Worm (Caenorhabditis elegans) whole organism, L3 larva: ENCODE results near the gene srw-13.

Experiments used
- R02D3.7 ChIP-seq: fragments of 150-350 bp; optimal IDR thresholded peaks from 2 replicates; lab custom pipeline; 2014; ENCODE audit warnings: missing biosample characterization, missing genetic modification characterization
- aly-2 ChIP-seq: fragments of 150-350 bp; optimal IDR thresholded peaks from 2 replicates; lab custom pipeline; 2014; ENCODE audit warnings: missing biosample characterization, missing genetic modification characterization
- ama-1 ChIP-seq: fragments of 150-350 bp; optimal IDR thresholded peaks from 2 replicates; lab custom pipeline; 2018
- ceh-16 ChIP-seq: sonication (generic microtip); optimal IDR thresholded peaks from 2 replicates; lab custom pipeline; 2017; ENCODE audit warnings: missing biosample characterization, missing genetic modification characterization
- ceh-28 ChIP-seq: fragments of 150-350 bp; optimal IDR thresholded peaks from 2 replicates; lab custom pipeline; 2014; ENCODE audit warnings: missing biosample characterization, missing genetic modification reagents, missing genetic modification characterization
- ceh-82 ChIP-seq: fragments of 150-350 bp; optimal IDR thresholded peaks from 2 replicates; lab custom pipeline; 2014; ENCODE audit warnings: missing biosample characterization, missing genetic modification characterization
- daf-12 ChIP-seq: fragments of 150-350 bp; optimal IDR thresholded peaks from 2 replicates; lab custom pipeline; 2014; ENCODE audit warnings: missing biosample characterization, missing genetic modification reagents, missing genetic modification characterization
- egl-27 ChIP-seq: sonication (generic microtip); optimal IDR thresholded peaks from 4 replicates; lab custom pipeline; 2017; ENCODE audit warnings: missing biosample characterization, missing genetic modification reagents, missing genetic modification characterization
- egl-5 ChIP-seq: fragments of 150-350 bp; optimal IDR thresholded peaks from 2 replicates; lab custom pipeline; 2017; ENCODE audit warnings: missing biosample characterization, missing genetic modification reagents, missing genetic modification characterization, inconsistent platforms
- elt-2 ChIP-seq: sonication (generic microtip); optimal IDR thresholded peaks from 2 replicates; lab custom pipeline; 2016; ENCODE audit warnings: missing genetic modification reagents, mild to moderate bottlenecking, missing genetic modification characterization, missing compliant biosample characterization
- elt-3 ChIP-seq, 3 experiments: fragments of 150-350 bp in 1 of 3; sonication (generic microtip) in 2 of 3; optimal IDR thresholded peaks; 2 replicates in 2 of 3; 4 replicates in 1 of 3; lab custom pipeline; 2014 to 2017; ENCODE audit warnings: missing biosample characterization in 3 of 3, missing genetic modification characterization in 3 of 3
- eor-1 ChIP-seq, 2 experiments: fragments of 150-350 bp; optimal IDR thresholded peaks; 2 replicates each; lab custom pipeline; 2014 to 2018; ENCODE audit warnings: missing biosample characterization in 2 of 2, missing genetic modification characterization in 2 of 2
- fkh-10 ChIP-seq: sonication (generic microtip); optimal IDR thresholded peaks from 2 replicates; lab custom pipeline; 2017; ENCODE audit warnings: missing biosample characterization, missing genetic modification reagents, missing genetic modification characterization
- fkh-2 ChIP-seq: fragments of 150-350 bp; optimal IDR thresholded peaks from 2 replicates; lab custom pipeline; 2014; ENCODE audit warnings: missing biosample characterization, missing genetic modification reagents, missing genetic modification characterization
- hmg-11 ChIP-seq: sonication (generic microtip); optimal IDR thresholded peaks from 2 replicates; lab custom pipeline; 2016; ENCODE audit warnings: missing genetic modification characterization, missing compliant biosample characterization
- jun-1 ChIP-seq: fragments of 150-350 bp; optimal IDR thresholded peaks from 2 replicates; lab custom pipeline; 2014; ENCODE audit warnings: missing biosample characterization, missing genetic modification reagents, missing genetic modification characterization
- lin-15B ChIP-seq: fragments of 150-350 bp; optimal IDR thresholded peaks from 2 replicates; lab custom pipeline; 2014; ENCODE audit warnings: missing biosample characterization, missing genetic modification characterization
- lin-39 ChIP-seq: fragments of 150-350 bp; optimal IDR thresholded peaks from 2 replicates; lab custom pipeline; 2018; ENCODE audit warnings: missing biosample characterization, missing genetic modification reagents, missing genetic modification characterization
- lsy-12 ChIP-seq: sonication (generic microtip); optimal IDR thresholded peaks from 2 replicates; lab custom pipeline; 2016; ENCODE audit warnings: mild to moderate bottlenecking, missing genetic modification characterization, missing compliant biosample characterization
- mdl-1 ChIP-seq: fragments of 150-350 bp; optimal IDR thresholded peaks from 2 replicates; lab custom pipeline; 2014; ENCODE audit warnings: missing biosample characterization, missing genetic modification characterization
- nfya-1 ChIP-seq: sonication (generic microtip); optimal IDR thresholded peaks from 2 replicates; lab custom pipeline; 2017; ENCODE audit warnings: missing genetic modification characterization, mild to moderate bottlenecking, missing compliant biosample characterization, antibody characterized with exemption, moderate library complexity; ENCODE audit not compliant: insufficient read depth
- nhr-11 ChIP-seq: fragments of 150-350 bp; optimal IDR thresholded peaks from 2 replicates; lab custom pipeline; 2014; ENCODE audit warnings: missing biosample characterization, missing genetic modification characterization
- nhr-12 ChIP-seq: fragments of 150-350 bp; optimal IDR thresholded peaks from 2 replicates; lab custom pipeline; 2014; ENCODE audit warnings: missing biosample characterization, missing genetic modification characterization
- nhr-23 ChIP-seq: fragments of 150-350 bp; optimal IDR thresholded peaks from 2 replicates; lab custom pipeline; 2014; ENCODE audit warnings: missing biosample characterization, missing genetic modification reagents, missing genetic modification characterization
- nhr-25 ChIP-seq: sonication (generic microtip); optimal IDR thresholded peaks from 2 replicates; lab custom pipeline; 2017; ENCODE audit warnings: missing biosample characterization, missing genetic modification characterization
- nhr-28 ChIP-seq: fragments of 150-350 bp; optimal IDR thresholded peaks from 2 replicates; lab custom pipeline; 2014; ENCODE audit warnings: missing biosample characterization, missing genetic modification characterization
- nhr-43 ChIP-seq: sonication (generic microtip); optimal IDR thresholded peaks from 2 replicates; lab custom pipeline; 2016; ENCODE audit warnings: mild to moderate bottlenecking, missing genetic modification characterization, missing compliant biosample characterization; ENCODE audit not compliant: poor library complexity, severe bottlenecking
- nhr-67 ChIP-seq: fragments of 150-350 bp; optimal IDR thresholded peaks from 2 replicates; lab custom pipeline; 2014; ENCODE audit warnings: missing biosample characterization, missing genetic modification characterization
- nhr-77 ChIP-seq: fragments of 150-350 bp; optimal IDR thresholded peaks from 2 replicates; lab custom pipeline; 2014; ENCODE audit warnings: missing biosample characterization, missing genetic modification characterization
- pha-4 ChIP-seq: fragments of 150-350 bp; optimal IDR thresholded peaks from 2 replicates; lab custom pipeline; 2014; ENCODE audit warnings: missing biosample characterization, missing genetic modification reagents, missing genetic modification characterization
- pqm-1 ChIP-seq: fragments of 150-350 bp; optimal IDR thresholded peaks from 2 replicates; lab custom pipeline; 2017; ENCODE audit warnings: missing biosample characterization, missing genetic modification characterization, inconsistent platforms
- sea-2 ChIP-seq: fragments of 150-350 bp; sonication (generic microtip); optimal IDR thresholded peaks from 4 replicates; lab custom pipeline; 2014; ENCODE audit warnings: missing biosample characterization, missing genetic modification reagents, missing genetic modification characterization
- skn-1 ChIP-seq: fragments of 150-350 bp; optimal IDR thresholded peaks from 2 replicates; lab custom pipeline; 2014; ENCODE audit warnings: missing biosample characterization, missing genetic modification characterization
- snpc-4 ChIP-seq: fragments of 150-350 bp; optimal IDR thresholded peaks from 2 replicates; lab custom pipeline; 2014; ENCODE audit warnings: missing biosample characterization, missing genetic modification characterization
- tbx-2 ChIP-seq: sonication (generic microtip); optimal IDR thresholded peaks from 2 replicates; lab custom pipeline; 2016; ENCODE audit warnings: mild to moderate bottlenecking, missing genetic modification characterization, missing compliant biosample characterization
- unc-39 ChIP-seq: sonication (generic microtip); optimal IDR thresholded peaks from 4 replicates; lab custom pipeline; 2017; ENCODE audit warnings: missing biosample characterization, missing genetic modification characterization
- unc-62 ChIP-seq: fragments of 150-350 bp; sonication (generic microtip); optimal IDR thresholded peaks from 4 replicates; lab custom pipeline; 2014; ENCODE audit warnings: missing biosample characterization, missing genetic modification reagents, missing genetic modification characterization
- zag-1 ChIP-seq: fragments of 150-350 bp; optimal IDR thresholded peaks from 2 replicates; lab custom pipeline; 2014; ENCODE audit warnings: missing biosample characterization, missing genetic modification characterization
- ztf-4 ChIP-seq: fragments of 150-350 bp; optimal IDR thresholded peaks from 2 replicates; lab custom pipeline; 2014; ENCODE audit warnings: missing biosample characterization, missing genetic modification characterization

The srw-13 gene

ce11 chrV:15232200-15232599, at the start of gene srw-13:
TSS of gene srw-13 (plus strand) at chrV:15232500.
- TF ChIP-seq nhr-28 (tag; lab: Kevin White, UChicago) (no peak), ztf-4 (tag; lab: Kevin White, UChicago) (no peak), unc-62 (no peak), hmg-11 (tag; lab: Kevin White, UChicago) (no peak), nhr-12 (tag; lab: Kevin White, UChicago) (no peak), egl-27 (tag; lab: Kevin White, UChicago) (no peak), nhr-77 (tag; lab: Kevin White, UChicago) (no peak), fkh-2 (tag; lab: Kevin White, UChicago) (no peak), eor-1 (tag; optimal IDR thresholded peaks at IDR 0.05; lab: Kevin White, UChicago) (no peak), ceh-28 (tag; lab: Kevin White, UChicago) (no peak), jun-1 (tag; lab: Kevin White, UChicago) (no peak), ceh-82 (tag; lab: Kevin White, UChicago) (no peak), unc-39 (tag; lab: Kevin White, UChicago) (no peak), daf-12 (tag; lab: Kevin White, UChicago) (no peak), zag-1 (tag; lab: Kevin White, UChicago) (no peak), mdl-1 (tag; lab: Kevin White, UChicago) (no peak), elt-2 (no peak), nhr-11 (tag; lab: Kevin White, UChicago) (no peak), R02D3.7 (tag; lab: Kevin White, UChicago) (no peak)
- TF ChIP-seq, all 47 proteins: peak for 0

DNA sequence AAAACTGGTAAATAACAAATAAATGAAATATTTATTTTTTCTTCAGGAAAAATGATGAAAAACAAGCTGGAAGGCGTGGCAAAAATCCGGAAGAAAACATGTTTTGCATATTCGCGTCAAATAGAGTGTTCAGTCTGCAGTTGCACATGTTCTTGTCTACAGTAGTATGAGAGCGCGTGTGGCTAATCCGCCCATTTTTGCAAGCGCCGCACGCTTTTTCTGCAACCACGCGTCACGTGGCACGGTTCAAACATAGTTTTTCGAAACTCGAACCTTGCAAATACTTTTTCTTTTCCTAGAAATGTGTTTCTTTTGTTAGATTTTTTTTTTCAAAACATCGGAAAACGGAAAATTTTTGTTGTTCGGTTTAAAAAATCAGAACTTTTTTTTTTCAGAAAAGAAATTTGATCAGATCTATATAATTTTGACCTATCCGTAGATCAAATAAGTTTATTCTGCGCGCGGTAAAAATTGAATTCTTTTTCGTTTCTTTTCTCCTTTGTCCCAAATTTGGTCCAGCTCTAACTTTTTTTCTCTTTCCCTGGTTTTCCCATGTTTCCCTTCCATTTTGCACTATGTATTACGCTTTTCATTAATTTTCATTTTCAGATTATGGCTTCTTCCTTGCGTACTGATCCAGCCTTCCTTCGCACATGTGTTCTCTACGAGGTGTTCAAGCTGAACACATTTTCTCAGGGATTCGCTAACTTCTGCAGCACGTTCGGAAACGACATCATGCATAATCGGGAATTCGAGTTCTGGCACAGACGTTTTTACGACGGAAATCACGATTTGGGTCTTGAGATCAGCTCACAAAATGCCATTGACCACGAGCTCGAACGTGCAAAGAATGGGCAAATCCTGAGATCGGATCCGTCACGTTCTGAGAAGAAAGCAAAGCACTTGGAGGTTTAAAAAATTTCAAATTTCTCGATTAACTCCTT, 47.9 kb upstream of the srw-13 start, which contains the start of gene Y75B12B.1:
Y75B12B.1 (plus strand) TSS at position 603 of the 944 bp plus-strand sequence.
- TF ChIP-seq nhr-28 (tag; lab: Kevin White, UChicago) (no peak), elt-2 (no peak), unc-39 (tag; lab: Kevin White, UChicago) (no peak), lin-39 (no peak), lin-15B (tag; lab: Kevin White, UChicago) (no peak)

DNA sequence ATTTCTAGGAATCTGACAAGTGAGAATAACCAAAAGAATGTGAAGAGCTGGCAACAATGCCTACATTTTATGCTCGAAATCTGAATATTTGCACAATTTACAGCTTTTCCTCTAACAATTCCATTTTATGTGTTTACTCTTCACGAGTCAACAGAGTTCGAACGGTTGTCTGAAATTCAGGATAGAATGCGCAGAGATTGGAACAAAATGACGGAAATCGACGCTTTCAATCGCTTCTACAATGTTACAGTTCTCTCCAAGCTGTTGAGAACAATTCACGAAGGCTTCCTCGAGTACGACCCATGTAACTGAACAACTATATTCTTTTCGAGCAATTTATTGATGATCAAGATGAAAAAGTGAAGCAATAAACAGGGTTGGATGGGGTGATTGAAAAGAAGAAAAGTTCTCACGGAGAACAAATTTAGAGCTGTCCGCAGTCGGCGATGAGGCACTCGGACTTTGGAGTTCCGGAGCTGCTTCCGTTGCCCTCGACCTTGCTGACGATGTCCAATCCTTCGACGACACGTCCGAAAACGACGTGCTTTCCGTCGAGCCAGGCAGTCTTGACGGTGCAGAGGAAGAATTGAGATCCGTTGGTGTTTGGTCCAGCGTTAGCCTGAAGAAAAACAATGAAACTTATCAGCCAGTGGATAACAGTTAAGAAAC, 45.9 kb upstream of the srw-13 start, which contains the start of gene Y75B12B.3:
Y75B12B.3 (minus strand) TSS at position 21 of the 669 bp plus-strand sequence.
- TF ChIP-seq nhr-12 (tag; lab: Kevin White, UChicago): no peak
- no peak for TF ChIP-seq fkh-2 (tag; lab: Kevin White, UChicago)
- TF ChIP-seq ama-1: peak; percentile 86
- TF ChIP-seq nhr-43: no peak
- peak; percentile 31 for TF ChIP-seq nhr-25 (tag; lab: Kevin White, UChicago)
- peak; percentile 46 for TF ChIP-seq pha-4 (tag; lab: Kevin White, UChicago)
- no peak for TF ChIP-seq sea-2

DNA sequence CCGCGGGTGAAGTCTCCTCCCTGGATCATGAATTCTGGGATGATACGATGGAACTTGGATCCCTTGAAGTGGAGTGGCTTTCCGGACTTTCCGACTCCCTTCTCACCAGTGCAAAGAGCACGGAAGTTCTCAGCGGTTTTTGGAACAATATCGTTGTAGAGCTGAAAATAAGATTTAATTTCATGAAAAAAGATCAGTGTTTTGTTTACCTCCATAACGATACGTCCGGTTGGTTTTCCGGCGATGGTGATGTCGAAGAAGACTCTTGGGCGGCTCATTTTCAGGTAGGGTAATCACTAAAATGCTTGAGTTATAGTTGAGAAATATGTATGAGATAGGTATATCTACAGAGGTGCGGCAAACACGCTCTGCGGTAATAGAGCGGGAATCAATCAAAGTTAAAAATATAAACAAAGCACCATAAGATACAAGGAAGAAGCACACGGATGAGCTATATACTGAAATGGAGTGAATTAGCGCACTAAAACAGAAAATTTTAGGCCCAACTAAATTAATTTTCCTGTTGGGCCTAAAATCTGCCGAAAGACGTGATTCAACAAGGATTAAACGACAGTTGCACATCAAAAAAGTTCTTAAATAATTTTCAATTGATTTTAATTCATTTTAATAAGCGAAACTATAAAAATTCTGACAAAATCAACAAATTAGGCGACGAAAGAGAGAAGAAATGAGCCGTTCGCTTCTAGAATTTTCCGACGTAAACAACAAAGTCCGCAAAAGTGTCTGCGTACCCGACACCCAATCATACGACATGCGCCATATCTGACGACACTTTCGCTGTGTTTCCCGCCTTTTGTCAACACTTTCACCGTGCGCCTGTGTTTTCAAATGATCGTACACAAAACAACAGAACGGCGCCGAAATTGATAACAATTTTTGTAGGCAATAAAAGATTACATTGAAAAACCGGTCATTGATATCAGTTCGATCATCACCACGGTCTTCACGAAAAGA, 44.9 kb upstream of the srw-13 start, which contains the start of the genes cyn-7 and bath-36:
cyn-7 (minus strand) TSS at position 296 of the 975 bp plus-strand sequence.
bath-36 (plus strand) TSS at position 806 of the 975 bp plus-strand sequence.
- peak; percentile 68 for TF ChIP-seq hmg-11 (tag; lab: Kevin White, UChicago)
- peak; percentile 85 for TF ChIP-seq lin-15B (tag; lab: Kevin White, UChicago)
- TF ChIP-seq elt-3 (tag; optimal IDR thresholded peaks at IDR 0.05; lab: Kevin White, UChicago): no peak
- TF ChIP-seq lsy-12 (tag; lab: Kevin White, UChicago): peak; percentile 69
- TF ChIP-seq ceh-16: no peak
- peak; percentile 97 for TF ChIP-seq pha-4 (tag; lab: Kevin White, UChicago)
- TF ChIP-seq egl-5 (tag; lab: Kevin White, UChicago): peak; percentile 51
- TF ChIP-seq nfya-1: peak; percentile 74
- TF ChIP-seq zag-1 (tag; lab: Kevin White, UChicago): no peak
- TF ChIP-seq mdl-1 (tag; lab: Kevin White, UChicago): no peak
- peak; percentile 59 for TF ChIP-seq snpc-4 (tag; lab: Kevin White, UChicago)
- TF ChIP-seq nhr-43: peak; percentile 76
- TF ChIP-seq nhr-67 (tag; lab: Kevin White, UChicago): no peak
- TF ChIP-seq jun-1 (tag; lab: Kevin White, UChicago): peak; percentile 86
- no peak for TF ChIP-seq daf-12 (tag; lab: Kevin White, UChicago)
- no peak for TF ChIP-seq skn-1 (tag; lab: Kevin White, UChicago)
- peak; percentile 68 for TF ChIP-seq tbx-2 (tag; lab: Kevin White, UChicago)
- TF ChIP-seq R02D3.7 (tag; lab: Kevin White, UChicago): peak; percentile 7
- TF ChIP-seq nhr-25 (tag; lab: Kevin White, UChicago): peak; percentile 79
- peak; percentile 92 for TF ChIP-seq elt-2
- TF ChIP-seq pqm-1 (tag; lab: Kevin White, UChicago): peak; percentile 73
- no peak for TF ChIP-seq unc-39 (tag; lab: Kevin White, UChicago)
- TF ChIP-seq aly-2 (tag; lab: Kevin White, UChicago): no peak
- peak; percentile 49 for TF ChIP-seq egl-27 (tag; lab: Kevin White, UChicago)
- TF ChIP-seq nhr-23 (tag; lab: Kevin White, UChicago): peak; percentile 74
- no peak for TF ChIP-seq fkh-10 (GFP tag; lab: Kevin White, UChicago)
- no peak for TF ChIP-seq ztf-4 (tag; lab: Kevin White, UChicago)
